Fruit fly (Drosophila melanogaster) whole organism: ENCODE results near the gene CG4325.

Source experiments
- CG8478 ChIP-seq: fragments of >200 bp; optimal IDR thresholded peaks from 2 replicates; lab custom pipeline; 2018; ENCODE audit warnings: inconsistent platforms
- Dll ChIP-seq: fragments of >200 bp; optimal IDR thresholded peaks from 2 replicates; lab custom pipeline; 2017
- EcR ChIP-seq, 2 experiments: fragments of >200 bp; optimal IDR thresholded peaks; 2 replicates each; lab custom pipeline; 2017; ENCODE audit warnings: missing biosample characterization in 2 of 2, missing genetic modification characterization in 2 of 2, missing genetic modification reagents in 2 of 2
- pan ChIP-seq: fragments of >200 bp; optimal IDR thresholded peaks from 2 replicates; lab custom pipeline; 2017
- psq ChIP-seq: fragments of >200 bp; optimal IDR thresholded peaks from 2 replicates; lab custom pipeline; 2017
- usp ChIP-seq: fragments of >200 bp; optimal IDR thresholded peaks from 2 replicates; lab custom pipeline; 2017; ENCODE audit warnings: missing biosample characterization, missing genetic modification characterization, mixed read lengths

CG4325 gene

dm6 chrX:2043660-2044397 lies at the start of gene CG4325:
CG4325 (minus strand) TSS chrX:2043818.
- no peak for TF ChIP-seq psq (lab: Kevin White, UChicago)
- TF ChIP-seq CG8478 (lab: Kevin White, UChicago) = no peak
- TF ChIP-seq Dll = no peak
- TF ChIP-seq usp (GFP tag; lab: Kevin White, UChicago) = no peak
- TF ChIP-seq pan (lab: Kevin White, UChicago) = no peak

DNA sequence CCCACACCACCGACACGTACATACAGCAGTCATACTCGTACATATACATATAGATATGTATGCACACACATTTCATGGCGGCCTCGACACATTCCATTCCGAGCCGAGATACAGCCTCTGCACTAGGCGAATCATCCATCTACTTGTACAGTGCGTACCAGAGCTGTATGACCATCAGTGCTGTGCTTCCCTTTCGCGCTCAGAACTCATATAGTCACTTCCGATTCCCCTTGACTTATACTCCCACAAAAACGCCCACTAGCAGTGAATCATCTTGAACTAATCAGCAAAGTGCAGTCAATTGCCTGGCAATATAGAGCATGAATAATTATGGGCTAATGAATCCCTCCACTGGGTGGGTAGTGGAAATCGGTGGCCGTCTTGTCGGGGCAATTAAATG lies 46.2 kb upstream of the CG4325 start:
- no peak for TF ChIP-seq pan (lab: Kevin White, UChicago)
- no peak for TF ChIP-seq usp (GFP tag; lab: Kevin White, UChicago)
- no peak for TF ChIP-seq psq (lab: Kevin White, UChicago)

DNA sequence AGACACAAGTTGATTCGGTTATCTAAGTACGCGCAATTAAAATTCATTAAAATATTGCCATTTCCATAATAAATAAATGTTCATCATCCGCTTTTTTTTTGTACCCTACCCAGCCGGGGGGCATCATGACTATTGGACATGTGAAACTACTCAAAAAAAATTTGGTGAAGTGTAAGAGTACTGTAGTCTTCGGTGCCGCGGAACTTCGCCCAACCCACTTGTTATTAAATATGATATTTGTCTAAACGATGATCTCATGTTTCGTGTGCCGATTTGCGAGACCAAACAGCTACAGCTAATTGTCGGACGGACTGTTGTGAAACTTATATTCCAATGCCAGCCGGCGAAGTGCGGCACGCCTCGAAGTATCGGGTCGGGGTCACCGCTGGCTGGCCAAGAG lies 45.2 kb upstream of the CG4325 start:
- no peak for TF ChIP-seq psq (lab: Kevin White, UChicago)
- TF ChIP-seq Dll = no peak
- TF ChIP-seq usp (GFP tag; lab: Kevin White, UChicago) = no peak

DNA sequence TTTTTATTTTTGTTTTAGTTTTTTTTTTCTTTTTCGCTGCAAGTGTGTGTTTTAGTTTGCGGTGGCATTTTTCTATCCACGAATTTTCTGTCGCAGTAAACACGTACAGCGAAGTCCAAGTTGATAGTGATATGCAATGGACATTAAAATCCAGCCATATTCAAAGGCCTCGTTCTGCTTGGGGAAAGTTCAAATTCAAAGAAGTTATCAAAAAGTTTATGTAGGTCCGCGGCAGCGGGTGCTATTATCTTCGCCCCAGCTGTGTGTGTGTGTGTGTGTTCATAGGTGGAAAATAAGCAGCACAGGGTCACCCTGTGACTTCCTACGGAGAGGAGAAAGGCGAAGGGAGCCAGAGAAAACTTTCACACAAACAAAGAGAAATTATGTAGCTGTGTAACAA lies 43.9 kb upstream of the CG4325 start:
- no peak for TF ChIP-seq psq (lab: Kevin White, UChicago)
- TF ChIP-seq Dll = no peak
- no peak for TF ChIP-seq pan (lab: Kevin White, UChicago)
- TF ChIP-seq EcR (GFP tag; optimal IDR thresholded peaks at IDR 0.05; lab: Kevin White, UChicago) = no peak
- no peak for TF ChIP-seq usp (GFP tag; lab: Kevin White, UChicago)
- no peak for TF ChIP-seq CG8478 (lab: Kevin White, UChicago)

- TF ChIP-seq psq (lab: Kevin White, UChicago) = no peak
- peak; percentile 76 for TF ChIP-seq Dll
- TF ChIP-seq pan (lab: Kevin White, UChicago) = peak; percentile 96
Observed at dm6 chrX:2083678-2084162, 40.1 kb upstream of the CG4325 start.

DNA sequence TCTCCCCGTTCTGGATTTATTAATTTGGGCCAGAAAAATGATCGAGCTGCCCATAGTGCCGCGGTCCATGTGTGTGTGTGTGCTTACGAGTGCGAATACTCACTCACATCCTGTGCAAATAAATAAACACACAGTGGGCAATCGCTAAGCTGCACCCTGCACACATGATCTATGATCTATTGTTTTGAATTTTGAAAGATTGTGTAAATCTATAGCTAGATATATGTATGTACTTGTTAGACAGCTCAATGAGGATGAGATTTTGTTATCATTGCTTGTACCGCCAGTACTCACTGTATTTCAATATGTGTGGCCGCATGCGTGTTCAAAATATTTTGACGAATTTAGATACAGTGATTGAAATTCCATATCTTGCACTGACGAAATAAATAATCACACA lies 39.5 kb upstream of the CG4325 start:
- TF ChIP-seq psq (lab: Kevin White, UChicago) (no peak), pan (lab: Kevin White, UChicago) (no peak), CG8478 (lab: Kevin White, UChicago) (no peak), EcR (GFP tag; optimal IDR thresholded peaks at IDR 0.05; lab: Kevin White, UChicago) (no peak), usp (GFP tag; lab: Kevin White, UChicago) (no peak), Dll (no peak)

DNA sequence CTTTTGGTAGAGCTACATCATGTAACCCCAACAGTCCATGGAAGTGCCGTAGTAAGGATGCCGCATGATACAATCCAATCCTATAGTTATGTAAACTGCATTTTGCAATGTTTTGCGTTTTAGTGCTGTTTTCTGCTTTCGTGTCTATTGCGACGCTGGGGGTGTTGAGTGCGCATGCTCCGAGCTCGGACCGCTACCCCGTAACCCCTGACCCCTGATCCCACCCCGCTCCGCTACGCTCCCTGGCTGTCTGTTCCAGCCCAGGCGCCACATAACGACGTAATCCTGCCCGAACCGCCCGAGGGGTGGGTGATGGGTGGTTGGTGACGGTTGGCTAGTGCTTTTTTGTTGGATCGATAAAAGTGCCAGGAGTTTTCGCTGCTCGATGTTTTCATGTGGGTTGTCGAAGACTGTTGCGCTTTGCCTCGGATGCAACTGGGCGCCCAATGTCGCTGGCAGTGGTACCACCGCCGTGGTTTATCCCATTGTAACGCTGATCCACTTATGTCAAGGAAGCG lies 38.3 kb upstream of the CG4325 start:
- TF ChIP-seq usp (GFP tag; lab: Kevin White, UChicago) (no peak), EcR (GFP tag; optimal IDR thresholded peaks at IDR 0.05; lab: Kevin White, UChicago) (no peak), Dll (no peak), pan (lab: Kevin White, UChicago) (no peak), CG8478 (lab: Kevin White, UChicago) (no peak), psq (lab: Kevin White, UChicago) (no peak)

dm6 chrX:2080367-2080927 lies 36.8 kb upstream of the CG4325 start, which contains the start of the genes CG16903 and Unc-76:
CG16903 (minus strand) TSS chrX:2080405.
Unc-76 (plus strand) TSS chrX:2080610.
- TF ChIP-seq EcR (GFP tag; optimal IDR thresholded peaks at IDR 0.05; lab: Kevin White, UChicago) = no peak
- no peak for TF ChIP-seq usp (GFP tag; lab: Kevin White, UChicago)
- TF ChIP-seq Dll = no peak
- TF ChIP-seq psq (lab: Kevin White, UChicago) = no peak
- no peak for TF ChIP-seq CG8478 (lab: Kevin White, UChicago)
- no peak for TF ChIP-seq pan (lab: Kevin White, UChicago)

DNA sequence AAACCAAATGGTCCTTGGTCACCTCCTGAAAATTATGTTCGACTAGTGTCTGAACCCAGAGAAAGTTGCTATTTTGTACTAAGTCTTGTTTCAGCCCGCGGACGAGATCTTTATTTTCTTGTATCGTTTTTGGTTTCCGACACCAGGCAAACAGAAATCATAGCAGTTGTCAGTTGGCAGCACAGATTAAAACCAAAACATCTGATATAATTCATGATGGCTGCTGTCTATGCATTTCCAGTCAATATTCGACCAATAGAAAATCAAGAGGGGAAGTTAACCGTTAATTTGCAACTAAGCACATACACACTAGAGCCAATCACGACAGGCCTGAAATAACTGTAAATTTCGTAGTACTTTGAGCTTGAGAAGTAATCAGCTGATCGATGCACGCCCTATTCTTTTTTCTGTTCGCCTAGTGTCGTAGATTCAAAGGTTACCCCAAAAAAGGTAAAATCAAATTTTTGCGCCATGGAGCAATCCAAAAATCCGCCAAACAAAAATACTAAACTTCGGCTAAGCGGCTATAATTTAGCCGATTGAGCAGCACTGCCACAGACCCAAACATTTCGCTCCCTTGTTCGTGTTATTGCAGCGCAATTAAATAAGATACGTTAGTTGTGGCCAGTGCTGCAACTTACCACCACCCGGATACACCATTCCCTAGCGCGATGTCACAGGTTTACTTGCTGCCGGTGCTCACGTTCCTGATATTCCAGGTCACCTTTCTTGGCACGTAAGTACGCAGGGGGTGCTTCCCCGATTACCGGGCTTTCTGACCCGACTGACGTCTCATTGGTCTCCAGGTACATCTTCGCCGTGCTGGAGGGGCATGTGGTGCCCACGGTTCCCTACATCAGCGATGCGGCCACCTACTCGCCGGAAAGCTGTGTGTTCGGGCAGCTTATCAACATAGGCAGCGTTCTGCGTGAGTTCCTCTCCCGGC lies 33.1 kb upstream of the CG4325 start, which contains the start of gene CG4025:
Gene CG4025 (plus strand): TSS at position 555 of the 946 bp plus-strand sequence.
- TF ChIP-seq pan (lab: Kevin White, UChicago) (no peak), psq (lab: Kevin White, UChicago) (no peak), Dll (no peak), CG8478 (lab: Kevin White, UChicago) (no peak), usp (GFP tag; lab: Kevin White, UChicago) (no peak), EcR (GFP tag; optimal IDR thresholded peaks at IDR 0.05; lab: Kevin White, UChicago) (no peak)

- no peak for TF ChIP-seq Dll
Observed at dm6 chrX:2075846-2076377, 32.3 kb upstream of the CG4325 start, which contains the start of gene CG4045. CG4045 (minus strand) TSS chrX:2075900.

DNA sequence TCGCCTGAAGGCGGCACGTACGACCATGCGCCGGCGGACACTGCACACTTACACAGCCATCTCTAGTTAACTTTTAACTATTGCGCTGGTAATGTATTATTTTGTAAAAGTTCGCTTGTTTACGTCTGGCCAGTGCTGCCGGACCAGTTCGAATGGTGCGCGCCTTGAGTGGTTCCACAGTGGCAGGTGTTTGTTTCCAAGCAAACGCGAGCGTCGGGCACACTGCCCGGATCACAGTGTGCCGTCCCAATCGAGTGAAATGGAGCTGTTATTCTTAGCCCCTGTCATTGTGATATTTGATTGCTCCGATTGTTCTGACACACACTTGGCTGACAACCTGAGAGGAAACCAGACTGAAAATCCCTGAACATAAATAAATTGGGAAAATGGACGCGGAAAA lies 29.7 kb upstream of the CG4325 start, which contains the start of gene CG4199:
Gene CG4199 (minus strand): TSS at position 159 of the 400 bp plus-strand sequence.
- TF ChIP-seq psq (lab: Kevin White, UChicago) = no peak
- TF ChIP-seq CG8478 (lab: Kevin White, UChicago) = no peak
- TF ChIP-seq Dll = no peak
- TF ChIP-seq usp (GFP tag; lab: Kevin White, UChicago) = no peak
- TF ChIP-seq EcR (GFP tag; optimal IDR thresholded peaks at IDR 0.05; lab: Kevin White, UChicago) = no peak
- no peak for TF ChIP-seq pan (lab: Kevin White, UChicago)
